Fruit fly (Drosophila melanogaster) whole organism, embryonic: Measurements from ENCODE around the gene CG32413.

Experiments
- ATbp ChIP-seq: fragments of 200-800 bp; sonication (Bioruptor generic); optimal IDR thresholded peaks from 2 replicates; lab custom pipeline; 2017; ENCODE audit warnings: missing biosample characterization, mild to moderate bottlenecking, missing genetic modification characterization, missing genetic modification reagents
- Abd-B ChIP-seq: fragments of 200-800 bp; sonication (Bioruptor generic); optimal IDR thresholded peaks from 2 replicates; lab custom pipeline; 2018; ENCODE audit warnings: missing biosample characterization, mild to moderate bottlenecking, missing genetic modification characterization, moderate library complexity
- CG10209 ChIP-seq: fragments of 200-800 bp; sonication (Bioruptor generic); optimal IDR thresholded peaks from 3 replicates; lab custom pipeline; 2017; ENCODE audit warnings: missing biosample characterization, mild to moderate bottlenecking, missing genetic modification characterization, missing genetic modification reagents
- CG1024 ChIP-seq: fragments of 200-800 bp; sonication (Bioruptor generic); IDR thresholded peaks from 2 replicates; pipeline ENCODE4 v1.3.6; 2022; ENCODE audit warnings: missing biosample characterization, missing genetic modification characterization
- CG10267 ChIP-seq: fragments of 200-800 bp; sonication (Bioruptor generic); optimal IDR thresholded peaks from 2 replicates; lab custom pipeline; 2018; ENCODE audit warnings: missing biosample characterization, mild to moderate bottlenecking, missing genetic modification characterization, moderate library complexity
- CG10959 ChIP-seq: fragments of 200-800 bp; sonication (Bioruptor generic); IDR thresholded peaks from 2 replicates; pipeline ENCODE4 v1.3.6; 2022; ENCODE audit warnings: missing biosample characterization, missing genetic modification characterization
- CG11696 ChIP-seq: fragments of 200-800 bp; sonication (Bioruptor generic); IDR thresholded peaks from 2 replicates; pipeline ENCODE4 v1.3.6; 2022; ENCODE audit warnings: missing biosample characterization, missing genetic modification characterization
- CG13123 ChIP-seq: fragments of 200-800 bp; sonication (Bioruptor generic); optimal IDR thresholded peaks from 2 replicates; lab custom pipeline; 2016; ENCODE audit warnings: missing biosample characterization, missing genetic modification characterization
- CG1647 ChIP-seq: fragments of 200-800 bp; sonication (Bioruptor generic); optimal IDR thresholded peaks from 3 replicates; lab custom pipeline; 2016; ENCODE audit warnings: missing biosample characterization, missing genetic modification characterization
- CG6683 ChIP-seq: fragments of 200-800 bp; sonication (Bioruptor generic); optimal IDR thresholded peaks from 2 replicates; lab custom pipeline; 2017; ENCODE audit warnings: missing biosample characterization, mild to moderate bottlenecking, missing genetic modification characterization, missing genetic modification reagents
- CG7987 ChIP-seq: fragments of 200-800 bp; sonication (Bioruptor generic); optimal IDR thresholded peaks from 2 replicates; lab custom pipeline; 2018; ENCODE audit warnings: missing biosample characterization, mild to moderate bottlenecking, missing genetic modification characterization, moderate library complexity
- CHES-1-like ChIP-seq: fragments of 200-800 bp; sonication (Bioruptor generic); optimal IDR thresholded peaks from 2 replicates; lab custom pipeline; 2016; ENCODE audit warnings: missing biosample characterization, missing genetic modification characterization
- CkIIα-i1 ChIP-seq: fragments of 200-800 bp; sonication (Bioruptor generic); IDR thresholded peaks from 2 replicates; pipeline ENCODE4 v1.3.6; 2022; ENCODE audit warnings: missing biosample characterization, missing genetic modification characterization
- Dll ChIP-seq: fragments of 200-800 bp; sonication (Bioruptor generic); IDR thresholded peaks from 4 replicates; pipeline ENCODE4 v1.3.6; 2022; ENCODE audit warnings: missing biosample characterization, missing genetic modification characterization; ENCODE audit not compliant: partially characterized antibody
- Elba2 ChIP-seq: fragments of 200-800 bp; sonication (Bioruptor generic); optimal IDR thresholded peaks from 3 replicates; lab custom pipeline; 2016; ENCODE audit warnings: missing biosample characterization, missing genetic modification characterization
- Hr3 ChIP-seq: fragments of 200-800 bp; sonication (Bioruptor generic); optimal IDR thresholded peaks from 3 replicates; lab custom pipeline; 2016; ENCODE audit warnings: missing biosample characterization, missing genetic modification characterization
- Hr51 ChIP-seq, 2 experiments: fragments of 200-800 bp; sonication (Bioruptor generic); optimal IDR thresholded peaks; 2 replicates in 1 of 2; 3 replicates in 1 of 2; lab custom pipeline; 2016 to 2018; ENCODE audit warnings: missing biosample characterization in 2 of 2, missing genetic modification characterization in 2 of 2, mild to moderate bottlenecking in 1 of 2, moderate library complexity in 1 of 2
- Kr ChIP-seq: fragments of 200-800 bp; sonication (Bioruptor generic); optimal IDR thresholded peaks from 2 replicates; lab custom pipeline; 2017; ENCODE audit warnings: missing biosample characterization, mild to moderate bottlenecking, missing genetic modification characterization
- MESR4 ChIP-seq: fragments of 200-800 bp; sonication (Bioruptor generic); optimal IDR thresholded peaks from 2 replicates; lab custom pipeline; 2018; ENCODE audit warnings: missing biosample characterization, mild to moderate bottlenecking, missing genetic modification characterization, moderate library complexity
- Nf-YA ChIP-seq: fragments of 200-800 bp; sonication (Bioruptor generic); IDR thresholded peaks from 2 replicates; pipeline ENCODE4 v1.3.6; 2022; ENCODE audit warnings: missing biosample characterization, missing genetic modification characterization
- Ptx1 ChIP-seq: fragments of 200-800 bp; sonication (Bioruptor generic); IDR thresholded peaks from 2 replicates; pipeline ENCODE4 v1.3.6; 2022; ENCODE audit warnings: missing biosample characterization, missing genetic modification characterization
- Six4 ChIP-seq: fragments of 200-800 bp; sonication (Bioruptor generic); optimal IDR thresholded peaks from 2 replicates; lab custom pipeline; 2016; ENCODE audit warnings: missing biosample characterization, missing genetic modification characterization
- Sry-δ ChIP-seq: fragments of 200-800 bp; sonication (Bioruptor generic); optimal IDR thresholded peaks from 2 replicates; lab custom pipeline; 2016; ENCODE audit warnings: missing biosample characterization, missing genetic modification characterization
- Stat92E ChIP-seq, 3 experiments: fragments of >200 bp in 2 of 3; fragments of 200-800 bp in 1 of 3; sonication (Bioruptor generic) in 1 of 3; optimal IDR thresholded peaks; 2 replicates each; lab custom pipeline; 2017 to 2019; ENCODE audit warnings: missing biosample characterization in 3 of 3, missing genetic modification characterization in 3 of 3, mild to moderate bottlenecking in 1 of 3, moderate library complexity in 1 of 3
- TFAM ChIP-seq: fragments of 200-800 bp; sonication (Bioruptor generic); optimal IDR thresholded peaks from 2 replicates; lab custom pipeline; 2017; ENCODE audit warnings: missing biosample characterization, missing genetic modification characterization, inconsistent platforms
- Xrp1 ChIP-seq: fragments of 200-800 bp; sonication (Bioruptor generic); IDR thresholded peaks from 2 replicates; pipeline ENCODE4 v1.3.6; 2022; ENCODE audit warnings: missing biosample characterization, missing genetic modification characterization
- al ChIP-seq: fragments of 200-800 bp; sonication (Bioruptor generic); IDR thresholded peaks from 2 replicates; pipeline ENCODE4 v1.3.6; 2022; ENCODE audit warnings: missing biosample characterization, missing genetic modification characterization
- amos ChIP-seq: fragments of 200-800 bp; sonication (Bioruptor generic); IDR thresholded peaks from 2 replicates; pipeline ENCODE4 v1.3.6; 2022; ENCODE audit warnings: missing biosample characterization, missing genetic modification characterization; ENCODE audit not compliant: partially characterized antibody
- bowl ChIP-seq: fragments of 200-800 bp; sonication (Bioruptor generic); IDR thresholded peaks from 2 replicates; pipeline ENCODE4 v1.3.6; 2022; ENCODE audit warnings: missing biosample characterization, missing genetic modification characterization
- cas ChIP-seq: fragments of 200-800 bp; sonication (Bioruptor generic); IDR thresholded peaks from 2 replicates; pipeline ENCODE4 v1.3.6; 2022; ENCODE audit warnings: missing biosample characterization, missing genetic modification characterization
- crp ChIP-seq, 2 experiments: fragments of 200-800 bp; sonication (Bioruptor generic); optimal IDR thresholded peaks; 2 replicates in 1 of 2; 3 replicates in 1 of 2; lab custom pipeline; 2017; ENCODE audit warnings: missing biosample characterization in 2 of 2, missing genetic modification characterization in 2 of 2, mild to moderate bottlenecking in 1 of 2, moderate library complexity in 1 of 2
- danr ChIP-seq: fragments of 200-800 bp; sonication (Bioruptor generic); IDR thresholded peaks from 2 replicates; pipeline ENCODE4 v1.3.6; 2022; ENCODE audit warnings: missing biosample characterization, missing genetic modification characterization
- dmrt11E ChIP-seq: fragments of 200-800 bp; sonication (Bioruptor generic); optimal IDR thresholded peaks from 3 replicates; lab custom pipeline; 2018; ENCODE audit warnings: missing biosample characterization, mild to moderate bottlenecking, missing genetic modification characterization, moderate library complexity
- ems ChIP-seq: fragments of 200-800 bp; sonication (Bioruptor generic); optimal IDR thresholded peaks from 3 replicates; lab custom pipeline; 2016; ENCODE audit warnings: missing biosample characterization, missing genetic modification characterization
- fd3F ChIP-seq: fragments of 200-800 bp; sonication (Bioruptor generic); optimal IDR thresholded peaks from 2 replicates; lab custom pipeline; 2018; ENCODE audit warnings: missing biosample characterization, mild to moderate bottlenecking, missing genetic modification characterization, moderate library complexity
- fru ChIP-seq: fragments of >200 bp; optimal IDR thresholded peaks from 2 replicates; lab custom pipeline; 2017
- ftz-f1 ChIP-seq: fragments of 200-800 bp; sonication (Bioruptor generic); optimal IDR thresholded peaks from 2 replicates; lab custom pipeline; 2016; ENCODE audit warnings: missing biosample characterization, missing genetic modification characterization
- gfzf ChIP-seq: fragments of 200-800 bp; sonication (Bioruptor generic); optimal IDR thresholded peaks from 2 replicates; lab custom pipeline; 2016; ENCODE audit warnings: missing biosample characterization, mild to moderate bottlenecking, missing genetic modification characterization, moderate library complexity
- jumu ChIP-seq: fragments of 200-800 bp; sonication (Bioruptor generic); optimal IDR thresholded peaks from 3 replicates; lab custom pipeline; 2016; ENCODE audit warnings: missing biosample characterization, missing genetic modification characterization
- klu ChIP-seq: fragments of 200-800 bp; sonication (Bioruptor generic); IDR thresholded peaks from 2 replicates; pipeline ENCODE4 v1.3.6; 2022; ENCODE audit warnings: missing biosample characterization, missing genetic modification characterization
- org-1 ChIP-seq: fragments of 200-800 bp; sonication (Bioruptor generic); optimal IDR thresholded peaks from 2 replicates; lab custom pipeline; 2017; ENCODE audit warnings: missing biosample characterization, missing genetic modification characterization
- peb ChIP-seq: fragments of 200-800 bp; sonication (Bioruptor generic); IDR thresholded peaks from 2 replicates; pipeline ENCODE4 v1.3.6; 2022; ENCODE audit warnings: missing biosample characterization, missing genetic modification characterization
- pros ChIP-seq: fragments of 200-800 bp; sonication (Bioruptor generic); optimal IDR thresholded peaks from 3 replicates; lab custom pipeline; 2019; ENCODE audit warnings: missing biosample characterization, mild to moderate bottlenecking, missing genetic modification characterization, moderate library complexity
- psq ChIP-seq: fragments of 200-800 bp; sonication (Bioruptor generic); optimal IDR thresholded peaks from 2 replicates; lab custom pipeline; 2017; ENCODE audit warnings: missing biosample characterization, missing genetic modification characterization
- seq ChIP-seq: fragments of 200-800 bp; sonication (Bioruptor generic); IDR thresholded peaks from 2 replicates; pipeline ENCODE4 v1.3.6; 2022; ENCODE audit warnings: missing biosample characterization, missing genetic modification characterization
- so ChIP-seq: fragments of 200-800 bp; sonication (Bioruptor generic); IDR thresholded peaks from 3 replicates; pipeline ENCODE4 v1.3.6; 2022; ENCODE audit warnings: missing biosample characterization, missing genetic modification characterization
- sob ChIP-seq: fragments of 200-800 bp; sonication (Bioruptor generic); IDR thresholded peaks from 2 replicates; pipeline ENCODE4 v1.3.6; 2022; ENCODE audit warnings: missing biosample characterization, missing genetic modification characterization
- sug ChIP-seq: fragments of 200-800 bp; optimal IDR thresholded peaks from 2 replicates; lab custom pipeline; 2019; ENCODE audit warnings: missing biosample characterization, mild to moderate bottlenecking, missing genetic modification characterization, moderate library complexity
- tap ChIP-seq: fragments of 200-800 bp; optimal IDR thresholded peaks from 3 replicates; lab custom pipeline; 2019; ENCODE audit warnings: missing biosample characterization, mild to moderate bottlenecking, missing genetic modification characterization, moderate library complexity
- twi ChIP-seq: fragments of 200-800 bp; optimal IDR thresholded peaks from 2 replicates; lab custom pipeline; 2019; ENCODE audit warnings: missing biosample characterization, mild to moderate bottlenecking, missing genetic modification characterization, moderate library complexity
- zen ChIP-seq: fragments of 200-800 bp; sonication (Bioruptor generic); optimal IDR thresholded peaks from 3 replicates; lab custom pipeline; 2018; ENCODE audit warnings: missing biosample characterization, mild to moderate bottlenecking, missing genetic modification characterization, moderate library complexity

The CG32413 gene

dm6 chr3L:5932363-5932914 is 28.6 kb upstream of the CG32413 start, which contains the start of gene Rcc1 (continued):
- TF ChIP-seq Elba2 (peak; percentile 83), CG1647 (GFP tag; lab: Kevin White, UChicago) (peak; percentile 30), Hr51 (GFP tag; optimal IDR thresholded peaks at IDR 0.05; lab: Kevin White, UChicago) (no peak), CkIIα-i1 (GFP tag; lab: Robert Waterston, UW) (no peak), CG10267 (tag; lab: Kevin White, UChicago) (peak; percentile 69), fru (lab: Kevin White, UChicago) (no peak), Kr (GFP tag; lab: Kevin White, UChicago) (no peak), CG6683 (GFP tag; lab: Kevin White, UChicago) (no peak), pros (GFP tag; lab: Kevin White, UChicago) (no peak), Nf-YA (GFP tag; lab: Robert Waterston, UW) (no peak), Sry-δ (GFP tag; lab: Kevin White, UChicago) (peak; percentile 87), klu (GFP tag; lab: Robert Waterston, UW) (no peak), CG7987 (no peak), peb (GFP tag; lab: Robert Waterston, UW) (no peak), zen (no peak), crp (GFP tag; optimal IDR thresholded peaks at IDR 0.05; lab: Kevin White, UChicago) (peak in 1 of 2 experiments; percentile 79), sob (GFP tag; lab: Robert Waterston, UW) (no peak), al (GFP tag; lab: Robert Waterston, UW) (no peak), amos (peak; percentile 45), org-1 (no peak), gfzf (GFP tag; lab: Kevin White, UChicago) (peak; percentile 70), fd3F (GFP tag; lab: Kevin White, UChicago) (no peak), Abd-B (no peak), ATbp (GFP tag; lab: Kevin White, UChicago) (no peak), jumu (GFP tag; lab: Kevin White, UChicago) (peak; percentile 34), Stat92E (GFP tag; optimal IDR thresholded peaks at IDR 0.05; lab: Kevin White, UChicago) (peak in 1 of 3 experiments; percentile 4), CG1024 (no peak), ems (no peak), twi (tag; lab: Kevin White, UChicago) (peak; percentile 20), sug (tag; lab: Kevin White, UChicago) (no peak), TFAM (GFP tag; lab: Kevin White, UChicago) (no peak), Six4 (no peak), Xrp1 (GFP tag; lab: Robert Waterston, UW) (0 out of 2 replicates have a peak, but pooled peaks have one; percentile 29), cas (GFP tag; lab: Robert Waterston, UW) (no peak), tap (tag; lab: Kevin White, UChicago) (no peak), MESR4 (GFP tag; lab: Kevin White, UChicago) (peak; percentile 61), CG13123 (GFP tag; lab: Kevin White, UChicago) (no peak), CG11696 (GFP tag; lab: Robert Waterston, UW) (no peak), CG10959 (GFP tag; lab: Robert Waterston, UW) (no peak), Hr3 (GFP tag; lab: Kevin White, UChicago) (no peak), Dll (peak; percentile 75), bowl (GFP tag; lab: Robert Waterston, UW) (no peak), seq (GFP tag; lab: Robert Waterston, UW) (no peak), dmrt11E (tag; lab: Kevin White, UChicago) (peak; percentile 24), CHES-1-like (peak; percentile 23), psq (GFP tag; lab: Kevin White, UChicago) (no peak), ftz-f1 (GFP tag; lab: Kevin White, UChicago) (peak; percentile 100), Ptx1 (no peak), so (GFP tag; lab: Robert Waterston, UW) (no peak), CG10209 (no peak), danr (GFP tag; lab: Robert Waterston, UW) (no peak)
